Worm (Caenorhabditis elegans): ENCODE data around the gene F46B6.13.

- TF ChIP-seq lin-13 (GFP tag; optimal IDR thresholded peaks at IDR 0.05) (no peak), lin-39 (tag; optimal IDR thresholded peaks at IDR 0.05) (no peak), aha-1 (tag) (no peak), unc-62 (GFP tag; optimal IDR thresholded peaks at IDR 0.05 in 1 of 2) (no peak), unc-62 (tag; optimal IDR thresholded peaks at IDR 0.05) (no peak)
Observed at ce11 chrV:9779418-9779817, 19.6 kb downstream of the F46B6.13 start, which contains the start of gene F46B6.4.
